Worm (Caenorhabditis elegans) whole organism, young adult: ENCODE results near the gene npr-40.
A peak's percentile ranks its signal among the peaks of the same experiment; 100 is the strongest.

Source experiments
- F33H1.4 ChIP-seq: fragments of 200-800 bp; sonication (Bioruptor generic); IDR thresholded peaks from 2 replicates; pipeline ENCODE4 v1.3.6; 2022; ENCODE audit warnings: missing genetic modification reagents, missing genetic modification characterization, missing compliant biosample characterization
- T07F8.4 ChIP-seq: sonication (generic microtip); optimal IDR thresholded peaks from 2 replicates; lab custom pipeline; 2016; ENCODE audit warnings: mild to moderate bottlenecking, missing genetic modification characterization, moderate library complexity, missing compliant biosample characterization
- cebp-1 ChIP-seq, 2 experiments: fragments of 200-800 bp in 1 of 2; sonication (Bioruptor generic) in 1 of 2; sonication (generic microtip) in 1 of 2; IDR thresholded peaks in 1 of 2; optimal IDR thresholded peaks in 1 of 2; 2 replicates each; pipeline versions ENCODE4 v1.3.6 to Lab custom; 2017 to 2022; ENCODE audit warnings: missing compliant biosample characterization in 2 of 2, missing genetic modification characterization in 2 of 2, mild to moderate bottlenecking in 1 of 2, missing genetic modification reagents in 1 of 2, moderate library complexity in 1 of 2
- ceh-58 ChIP-seq: fragments of 200-800 bp; sonication (Bioruptor generic); IDR thresholded peaks from 2 replicates; pipeline ENCODE4 v1.3.6; 2022; ENCODE audit warnings: missing genetic modification characterization, missing compliant biosample characterization
- dpl-1 ChIP-seq: fragments of 150-350 bp; optimal IDR thresholded peaks from 2 replicates; lab custom pipeline; 2014; ENCODE audit warnings: missing biosample characterization, missing genetic modification reagents, missing genetic modification characterization
- fkh-3 ChIP-seq: sonication (generic microtip); optimal IDR thresholded peaks from 2 replicates; lab custom pipeline; 2016; ENCODE audit warnings: mild to moderate bottlenecking, missing genetic modification characterization, missing compliant biosample characterization
- hsf-1 ChIP-seq: fragments of 200-800 bp; sonication (Bioruptor generic); IDR thresholded peaks from 2 replicates; pipeline ENCODE4 v1.3.6; 2022; ENCODE audit warnings: missing genetic modification reagents, missing genetic modification characterization, missing compliant biosample characterization
- mcd-1 ChIP-seq: fragments of 200-800 bp; sonication (Bioruptor generic); IDR thresholded peaks from 2 replicates; pipeline ENCODE4 v1.3.6; 2022; ENCODE audit warnings: missing genetic modification reagents, missing genetic modification characterization, missing compliant biosample characterization
- snpc-1.3 ChIP-seq: sonication (generic microtip); optimal IDR thresholded peaks from 2 replicates; lab custom pipeline; 2017; ENCODE audit warnings: missing genetic modification characterization, mild to moderate bottlenecking, missing compliant biosample characterization, antibody characterized with exemption, moderate library complexity, missing genotype, missing genetic modification reagents; ENCODE audit not compliant: insufficient read depth
- snpc-4 ChIP-seq, 5 experiments: fragments of 150-350 bp in 1 of 5; sonication (generic microtip) in 4 of 5; optimal IDR thresholded peaks; 2 replicates each; lab custom pipeline; 2014 to 2018; ENCODE audit warnings: missing genetic modification characterization in 5 of 5, missing biosample characterization in 3 of 5, antibody characterized with exemption in 2 of 5, mild to moderate bottlenecking in 2 of 5, missing compliant biosample characterization in 2 of 5, missing genotype in 2 of 5, moderate library complexity in 2 of 5, missing genetic modification reagents in 1 of 5
- unc-62 ChIP-seq: fragments of 150-350 bp; optimal IDR thresholded peaks from 2 replicates; lab custom pipeline; 2014; ENCODE audit warnings: missing biosample characterization, missing genetic modification reagents, missing genetic modification characterization

- TF ChIP-seq F33H1.4 (GFP tag; lab: Robert Waterston, UW) (no peak), ceh-58 (GFP tag; lab: Robert Waterston, UW) (no peak), cebp-1 (GFP tag; IDR thresholded peaks at IDR 0.05; lab: Robert Waterston, UW) (no peak), cebp-1 (tag; optimal IDR thresholded peaks at IDR 0.05; lab: Kevin White, UChicago) (no peak), unc-62 (GFP tag; lab: Kevin White, UChicago) (no peak), fkh-3 (tag; lab: Kevin White, UChicago) (no peak), dpl-1 (GFP tag; lab: Kevin White, UChicago) (no peak), T07F8.4 (tag; lab: Kevin White, UChicago) (no peak), snpc-4 (GFP tag; optimal IDR thresholded peaks at IDR 0.05; lab: Kevin White, UChicago) (no peak), snpc-4 (tag; optimal IDR thresholded peaks at IDR 0.05; lab: Kevin White, UChicago) (peak in 1 of 4 experiments; percentile 36), mcd-1 (GFP tag; lab: Robert Waterston, UW) (no peak), snpc-1.3 (tag; lab: Kevin White, UChicago) (no peak), hsf-1 (no peak)
Measured at ce11 chrX:14951797-14952196, 33.2 kb downstream of the npr-40 start.
